Worm (Caenorhabditis elegans): ENCODE measurements around the gene W05B2.2.
A peak's percentile ranks its signal among the peaks of the same experiment; 100 is the strongest.

W05B2.2 gene

DNA sequence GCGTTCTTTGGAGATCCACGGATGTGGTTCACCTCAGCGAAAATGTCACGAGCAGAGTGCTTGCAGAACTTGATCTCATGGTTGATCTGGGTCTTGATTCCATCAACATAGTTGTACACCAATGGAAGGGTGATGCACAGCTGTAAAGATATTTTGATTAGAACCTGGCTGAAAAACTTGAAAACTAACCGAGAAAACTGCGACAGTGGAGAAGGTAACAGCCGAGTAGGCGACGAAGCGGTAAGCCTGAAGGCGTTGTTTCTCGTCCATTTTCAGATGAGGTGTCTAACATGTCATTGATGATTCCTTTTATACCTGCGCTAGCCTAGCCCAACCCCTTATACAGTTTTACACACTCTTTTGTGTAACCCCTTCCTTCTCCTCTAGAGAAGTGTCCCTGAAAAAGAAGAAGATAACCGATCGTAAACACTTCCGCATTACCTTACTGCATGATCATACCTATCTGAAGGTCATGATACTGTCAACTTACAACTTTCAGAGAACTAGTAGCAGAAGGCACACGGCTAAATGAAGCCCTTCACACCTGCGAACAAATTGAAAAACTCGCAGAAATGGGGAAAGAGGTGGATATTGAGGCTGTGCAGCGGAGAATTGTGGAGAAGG, 20.8 kb upstream of the W05B2.2 start, which contains the start of gene col-94:
Gene col-94, minus strand, starts transcription at position 313 of the 624 bp plus-strand sequence.
- TF ChIP-seq ztf-11 (tag; optimal IDR thresholded peaks at IDR 0.05) (no peak), nhr-25 (tag; optimal IDR thresholded peaks at IDR 0.05) (peak; percentile 91), ama-1 (optimal IDR thresholded peaks at IDR 0.05) (peak; percentile 3)

DNA sequence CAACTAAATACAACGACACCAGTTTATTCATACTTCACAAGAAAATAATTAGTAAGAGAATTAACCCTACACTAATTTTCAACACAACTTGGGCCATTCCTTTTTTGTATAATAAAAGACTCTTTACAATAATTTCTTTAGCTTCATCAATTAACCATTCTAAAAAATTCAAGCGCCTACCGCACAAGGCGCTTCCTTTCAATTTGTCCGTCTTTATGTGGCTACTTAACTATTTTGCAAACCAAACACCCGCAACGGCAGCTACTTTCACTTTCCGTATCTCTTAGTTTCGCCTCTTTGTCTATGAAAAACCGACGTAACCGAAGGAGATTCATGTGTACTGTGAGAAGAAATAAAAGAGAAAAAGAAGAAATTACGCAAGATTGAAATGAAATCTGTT, 19.5 kb upstream of the W05B2.2 start:
- TF ChIP-seq nhr-43 (tag; optimal IDR thresholded peaks at IDR 0.05; ENCODE audit: poor library complexity, severe bottlenecking) (peak; percentile 48), nhr-25 (tag; optimal IDR thresholded peaks at IDR 0.05) (peak; percentile 25)

DNA sequence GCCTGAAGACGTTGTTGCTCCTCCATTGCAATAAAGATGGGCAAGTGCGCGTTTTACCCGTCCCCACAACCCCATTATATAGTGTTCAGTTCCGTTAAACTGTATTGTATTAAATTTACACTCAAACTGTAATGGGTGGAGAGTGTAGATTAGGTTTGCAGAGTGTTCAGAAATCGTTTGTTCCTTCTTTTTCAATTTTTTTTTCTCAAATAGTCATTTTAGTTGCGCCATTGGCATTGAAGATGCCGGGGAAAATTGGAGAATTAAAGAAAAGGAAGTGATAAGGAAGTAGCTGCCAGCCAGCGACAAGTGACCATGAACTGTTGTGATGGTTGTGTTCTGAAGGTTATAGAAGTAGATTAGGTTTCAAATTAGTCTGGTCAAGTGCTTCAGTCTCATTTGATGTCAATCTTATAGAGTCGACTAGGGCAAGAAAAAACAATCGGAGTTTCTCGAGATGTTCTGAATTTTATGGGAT, 18.7 kb upstream of the W05B2.2 start, which contains the start of gene col-93:
Gene col-93, minus strand, starts transcription at position 51 of the 478 bp plus-strand sequence.
- TF ChIP-seq fos-1 (tag; optimal IDR thresholded peaks at IDR 0.05): no peak
- no peak for TF ChIP-seq R02D3.7 (tag; optimal IDR thresholded peaks at IDR 0.05)
- TF ChIP-seq nhr-76 (tag; optimal IDR thresholded peaks at IDR 0.05): no peak
- no peak for TF ChIP-seq daf-12 (tag; optimal IDR thresholded peaks at IDR 0.05)
- TF ChIP-seq nhr-237 (tag; optimal IDR thresholded peaks at IDR 0.05): no peak
- TF ChIP-seq mdl-1 (tag; optimal IDR thresholded peaks at IDR 0.05): no peak
- TF ChIP-seq ceh-28 (tag; optimal IDR thresholded peaks at IDR 0.05): no peak
- peak; percentile 14 for TF ChIP-seq unc-62 (GFP tag; optimal IDR thresholded peaks at IDR 0.05)
- TF ChIP-seq fkh-10 (GFP tag; optimal IDR thresholded peaks at IDR 0.05): no peak
- no peak for TF ChIP-seq nhr-77 (tag; optimal IDR thresholded peaks at IDR 0.05)
- no peak for TF ChIP-seq nfya-1 (tag; optimal IDR thresholded peaks at IDR 0.05; ENCODE audit: insufficient read depth)
- TF ChIP-seq mml-1 (tag; optimal IDR thresholded peaks at IDR 0.05): no peak
- TF ChIP-seq pqm-1 (tag; optimal IDR thresholded peaks at IDR 0.05): no peak
- TF ChIP-seq sea-2 (GFP tag; optimal IDR thresholded peaks at IDR 0.05): no peak
- TF ChIP-seq elt-3 (tag; optimal IDR thresholded peaks at IDR 0.05): peak in 1 of 3 experiments; percentile 49
- peak; percentile 86 for TF ChIP-seq nhr-25 (tag; optimal IDR thresholded peaks at IDR 0.05)
- no peak for TF ChIP-seq nhr-43 (tag; optimal IDR thresholded peaks at IDR 0.05; ENCODE audit: poor library complexity, severe bottlenecking)

DNA sequence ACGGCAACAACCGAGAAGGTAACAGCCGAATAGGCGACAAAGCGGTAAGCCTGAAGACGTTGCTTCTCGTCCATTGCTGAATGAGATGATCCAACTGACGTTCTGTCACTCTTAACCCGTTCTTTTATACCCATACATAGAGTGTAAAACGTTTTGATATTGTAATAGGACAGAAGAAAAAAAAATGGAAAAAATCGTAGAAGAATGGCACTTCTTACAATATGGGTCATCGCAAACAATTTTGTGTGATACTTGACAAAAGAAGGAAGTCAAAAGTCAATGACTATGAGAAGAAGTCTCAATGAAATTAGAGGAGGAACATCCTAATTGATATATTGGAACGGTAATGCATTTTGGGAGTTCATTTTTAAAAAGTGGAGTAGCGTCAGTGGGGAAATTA, 16.2 kb upstream of the W05B2.2 start, which contains the start of gene col-92:
Gene col-92, minus strand, starts transcription at position 101 of the 400 bp plus-strand sequence.
- TF ChIP-seq nhr-25 (tag; optimal IDR thresholded peaks at IDR 0.05) (peak; percentile 4), elt-1 (tag; optimal IDR thresholded peaks at IDR 0.05) (no peak)

DNA sequence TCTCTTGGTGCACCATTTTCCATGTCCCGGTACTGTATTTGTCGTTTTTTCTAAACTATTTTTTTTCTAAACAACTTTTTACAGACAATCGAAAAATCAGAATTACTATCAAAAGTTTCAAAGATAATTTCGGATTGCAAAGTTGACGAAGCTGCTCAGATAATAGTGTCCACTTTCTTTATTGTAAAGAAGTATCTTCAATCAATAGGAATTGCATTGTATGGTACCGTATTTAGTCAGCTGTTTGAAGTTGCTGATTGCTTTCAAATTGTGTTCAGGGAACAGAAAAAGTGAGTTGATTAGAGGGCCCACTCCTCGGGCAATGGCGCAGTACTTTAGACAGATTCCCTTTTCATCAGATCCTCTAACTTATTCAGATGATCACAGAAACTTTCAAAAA, 14.6 kb upstream of the W05B2.2 start:
- no peak for TF ChIP-seq R02D3.7 (tag; optimal IDR thresholded peaks at IDR 0.05)
- TF ChIP-seq fos-1 (tag; optimal IDR thresholded peaks at IDR 0.05): no peak
- TF ChIP-seq lin-15B (tag; optimal IDR thresholded peaks at IDR 0.05): no peak
- no peak for TF ChIP-seq ZK546.5 (tag; optimal IDR thresholded peaks at IDR 0.05)

DNA sequence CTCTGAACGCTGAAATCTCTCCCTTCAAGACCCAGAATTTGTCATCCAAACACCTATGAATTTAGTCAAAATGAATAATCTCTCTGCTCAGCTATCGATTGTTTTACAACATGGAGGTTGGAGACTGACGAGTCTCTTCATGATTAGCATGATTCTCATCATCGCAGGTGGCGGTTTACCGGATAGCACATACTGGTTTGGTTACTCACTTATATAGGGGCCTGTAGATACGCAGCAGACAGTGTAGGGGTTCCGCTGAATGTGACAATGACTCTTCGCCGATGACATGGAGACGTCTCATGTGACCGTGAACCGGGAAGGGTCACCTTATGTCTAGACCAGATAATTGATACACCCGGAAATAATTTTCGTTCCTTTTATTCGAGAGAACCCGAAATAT, 9.7 kb upstream of the W05B2.2 start:
- no peak for TF ChIP-seq fkh-2 (tag; optimal IDR thresholded peaks at IDR 0.05)
- no peak for TF ChIP-seq elt-2 (tag; optimal IDR thresholded peaks at IDR 0.05)
- TF ChIP-seq R02D3.7 (tag; optimal IDR thresholded peaks at IDR 0.05): no peak
- no peak for TF ChIP-seq aly-2 (tag; optimal IDR thresholded peaks at IDR 0.05)
- TF ChIP-seq eor-1 (tag; optimal IDR thresholded peaks at IDR 0.05): no peak
- no peak for TF ChIP-seq ceh-16 (tag; optimal IDR thresholded peaks at IDR 0.05)
- no peak for TF ChIP-seq nhr-67 (tag; optimal IDR thresholded peaks at IDR 0.05)
- TF ChIP-seq nhr-237 (tag; optimal IDR thresholded peaks at IDR 0.05): no peak
- no peak for TF ChIP-seq nhr-25 (tag; optimal IDR thresholded peaks at IDR 0.05)
- TF ChIP-seq fos-1 (tag; optimal IDR thresholded peaks at IDR 0.05): no peak

DNA sequence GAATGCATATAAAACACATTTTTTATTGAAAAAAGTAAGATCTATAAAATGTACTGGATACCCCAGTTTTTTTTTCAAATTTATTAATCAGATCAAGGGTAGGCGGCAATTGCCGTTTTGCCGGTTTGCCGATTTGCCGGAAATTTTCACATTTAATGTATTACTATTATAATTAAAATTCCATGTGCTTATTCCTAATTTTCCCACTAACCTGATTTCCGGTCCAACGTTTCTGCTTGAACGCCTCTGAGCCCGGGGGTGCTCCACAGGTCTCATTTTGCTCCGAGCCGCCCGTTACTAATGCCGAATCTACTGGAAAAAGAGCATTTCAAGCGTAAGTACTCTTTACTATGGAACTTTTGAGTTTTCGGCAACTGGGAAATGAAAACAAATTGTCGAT, 2.7 kb upstream of the W05B2.2 start, which contains the start of gene dhc-4:
Gene dhc-4, plus strand, starts transcription at position 301 of the 400 bp plus-strand sequence.
- no peak for TF ChIP-seq ceh-82 (tag; optimal IDR thresholded peaks at IDR 0.05)
- TF ChIP-seq pha-4 (tag; optimal IDR thresholded peaks at IDR 0.05): no peak
- no peak for TF ChIP-seq ama-1 (optimal IDR thresholded peaks at IDR 0.05)
- no peak for TF ChIP-seq nhr-23 (tag; optimal IDR thresholded peaks at IDR 0.05)
- no peak for TF ChIP-seq egl-27 (tag; optimal IDR thresholded peaks at IDR 0.05)
- no peak for TF ChIP-seq fkh-10 (GFP tag; optimal IDR thresholded peaks at IDR 0.05)
- TF ChIP-seq eor-1 (tag; optimal IDR thresholded peaks at IDR 0.05): no peak

Data from whole organism, L3 larva.